Worm (Caenorhabditis elegans) whole organism, L1 larva: ENCODE measurements around the gene Y48E1B.17.

Experiments used
- Y116A8C.19 ChIP-seq: sonication (generic microtip); optimal IDR thresholded peaks from 2 replicates; lab custom pipeline; 2016; ENCODE audit warnings: missing compliant biosample characterization, missing genetic modification characterization, borderline replicate concordance
- fkh-8 ChIP-seq: sonication (generic microtip); optimal IDR thresholded peaks from 2 replicates; lab custom pipeline; 2016; ENCODE audit warnings: mild to moderate bottlenecking, missing genetic modification characterization, missing compliant biosample characterization
- unc-30 ChIP-seq: sonication (generic microtip); optimal IDR thresholded peaks from 2 replicates; lab custom pipeline; 2017; ENCODE audit warnings: missing biosample characterization, missing genetic modification characterization

DNA sequence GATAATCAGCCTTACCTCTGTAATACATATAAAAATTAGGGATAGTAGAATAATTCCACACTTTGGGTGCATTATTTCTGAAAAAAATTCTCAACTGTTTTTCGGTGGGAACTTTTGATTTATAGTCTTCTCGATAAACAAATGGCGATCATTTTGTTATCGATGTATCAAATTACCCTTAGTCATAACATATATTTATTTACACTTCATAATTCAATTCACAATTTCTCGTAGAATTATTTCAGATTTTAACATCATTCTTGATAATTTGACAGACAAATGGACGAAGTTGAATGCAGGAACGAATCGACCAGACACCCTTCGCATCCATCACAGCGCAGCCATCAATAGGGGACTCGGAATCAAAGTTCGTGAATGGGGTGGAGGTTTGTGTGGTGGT is 49.6 kb upstream of the Y48E1B.17 start, which contains the start of gene clec-145:
- TF ChIP-seq unc-30 (tag; lab: Kevin White, UChicago) (no peak), Y116A8C.19 (no peak), fkh-8 (tag; lab: Kevin White, UChicago) (no peak)
